Fruit fly (Drosophila melanogaster) Kc167 (cell line): Measurements from ENCODE around the gene HP4.

Experiments
- Myc ChIP-seq: fragments of >200 bp; optimal IDR thresholded peaks from 2 replicates; lab custom pipeline; 2017; ENCODE audit warnings: missing external identifiers
- Sin3A ChIP-seq: fragments of >200 bp; optimal IDR thresholded peaks from 2 replicates; lab custom pipeline; 2018; ENCODE audit warnings: missing external identifiers
- h ChIP-seq: fragments of >200 bp; optimal IDR thresholded peaks from 3 replicates; lab custom pipeline; 2018; ENCODE audit warnings: missing external identifiers
- insv ChIP-seq: fragments of >200 bp; optimal IDR thresholded peaks from 3 replicates; lab custom pipeline; 2018; ENCODE audit warnings: missing external identifiers
- psq ChIP-seq: fragments of >200 bp; optimal IDR thresholded peaks from 2 replicates; lab custom pipeline; 2017; ENCODE audit warnings: missing external identifiers
- ttk ChIP-seq: sonication (Bioruptor generic); optimal IDR thresholded peaks from 2 replicates; lab custom pipeline; 2017; ENCODE audit warnings: missing external identifiers

HP4 gene

dm6 chr3L:7992854-7993253, 16.9 kb upstream of the HP4 start:
- TF ChIP-seq ttk (lab: Kevin White, UChicago) (no peak), psq (no peak), h (lab: Kevin White, UChicago) (no peak), Myc (lab: Kevin White, UChicago) (no peak), insv (lab: Kevin White, UChicago) (no peak), Sin3A (lab: Kevin White, UChicago) (no peak)

dm6 chr3L:7990256-7990655, 14.3 kb upstream of the HP4 start:
- TF ChIP-seq psq (no peak), Myc (lab: Kevin White, UChicago) (no peak), h (lab: Kevin White, UChicago) (no peak), insv (lab: Kevin White, UChicago) (no peak), ttk (lab: Kevin White, UChicago) (no peak), Sin3A (lab: Kevin White, UChicago) (no peak)

dm6 chr3L:7988828-7989673, 13.1 kb upstream of the HP4 start:
- TF ChIP-seq ttk (lab: Kevin White, UChicago) (no peak), Myc (lab: Kevin White, UChicago) (no peak), Sin3A (lab: Kevin White, UChicago) (no peak), psq (no peak), h (lab: Kevin White, UChicago) (no peak), insv (lab: Kevin White, UChicago) (no peak)

dm6 chr3L:7988401-7988800, 12.4 kb upstream of the HP4 start:
- no peak for TF ChIP-seq insv (lab: Kevin White, UChicago)
- TF ChIP-seq psq, result no peak
- TF ChIP-seq ttk (lab: Kevin White, UChicago), result no peak
- TF ChIP-seq Myc (lab: Kevin White, UChicago), result no peak
- no peak for TF ChIP-seq h (lab: Kevin White, UChicago)
- no peak for TF ChIP-seq Sin3A (lab: Kevin White, UChicago)

- TF ChIP-seq insv (lab: Kevin White, UChicago) (no peak), h (lab: Kevin White, UChicago) (no peak), Sin3A (lab: Kevin White, UChicago) (no peak), ttk (lab: Kevin White, UChicago) (no peak), Myc (lab: Kevin White, UChicago) (no peak), psq (no peak)
Measured at dm6 chr3L:7984623-7985237, 8.8 kb upstream of the HP4 start.

- TF ChIP-seq insv (lab: Kevin White, UChicago) (no peak), ttk (lab: Kevin White, UChicago) (no peak), h (lab: Kevin White, UChicago) (no peak)
Measured at dm6 chr3L:7983602-7984223, 7.8 kb upstream of the HP4 start.

- TF ChIP-seq h (lab: Kevin White, UChicago) (no peak), insv (lab: Kevin White, UChicago) (no peak), psq (no peak)
Measured at dm6 chr3L:7981956-7982355, 6.0 kb upstream of the HP4 start.

dm6 chr3L:7981228-7981854, 5.4 kb upstream of the HP4 start:
- TF ChIP-seq ttk (lab: Kevin White, UChicago), result no peak
- TF ChIP-seq Sin3A (lab: Kevin White, UChicago), result no peak
- TF ChIP-seq Myc (lab: Kevin White, UChicago), result no peak
- TF ChIP-seq psq, result no peak

dm6 chr3L:7978777-7979649, 3.1 kb upstream of the HP4 start, which contains the start of gene nmo:
Gene nmo, plus strand, starts transcription at chr3L:7979046.
- TF ChIP-seq Sin3A (lab: Kevin White, UChicago) (no peak), psq (no peak), Myc (lab: Kevin White, UChicago) (no peak), insv (lab: Kevin White, UChicago) (no peak), ttk (lab: Kevin White, UChicago) (no peak), h (lab: Kevin White, UChicago) (no peak)

- TF ChIP-seq h (lab: Kevin White, UChicago) (no peak), ttk (lab: Kevin White, UChicago) (no peak), Sin3A (lab: Kevin White, UChicago) (no peak), psq (no peak), Myc (lab: Kevin White, UChicago) (no peak), insv (lab: Kevin White, UChicago) (no peak)
Measured at dm6 chr3L:7978550-7978776, 2.5 kb upstream of the HP4 start, which contains the start of gene Pop4. Gene Pop4, minus strand, starts transcription at chr3L:7978650.
